Fruit fly (Drosophila melanogaster) whole organism, embryonic: ENCODE results near the gene MESK4.
"Not testable (repeated sequence)": the region's sequence is repeated elsewhere in the genome, so short reads cannot be mapped to it uniquely, and the experiment has no call there.

Experiments
- CG11085 ChIP-seq: fragments of 200-800 bp; sonication (Bioruptor generic); IDR thresholded peaks from 2 replicates; pipeline ENCODE4 v1.3.6; 2022; ENCODE audit warnings: missing biosample characterization, missing genetic modification characterization
- CG11093 ChIP-seq: fragments of 200-800 bp; sonication (Bioruptor generic); IDR thresholded peaks from 3 replicates; pipeline ENCODE4 v1.3.6; 2022; ENCODE audit warnings: missing biosample characterization, missing genetic modification characterization
- CG11696 ChIP-seq: fragments of 200-800 bp; sonication (Bioruptor generic); IDR thresholded peaks from 2 replicates; pipeline ENCODE4 v1.3.6; 2022; ENCODE audit warnings: missing biosample characterization, missing genetic modification characterization
- CG12155 ChIP-seq: fragments of 200-800 bp; sonication (Bioruptor generic); optimal IDR thresholded peaks from 3 replicates; lab custom pipeline; 2016; ENCODE audit warnings: missing biosample characterization, missing genetic modification characterization
- CG13287 ChIP-seq: fragments of 200-800 bp; sonication (Bioruptor generic); IDR thresholded peaks from 2 replicates; pipeline ENCODE4 v1.3.6; 2022; ENCODE audit warnings: missing biosample characterization, missing genetic modification characterization; ENCODE audit not compliant: partially characterized antibody
- CG13775 ChIP-seq: fragments of 200-800 bp; sonication (Bioruptor generic); optimal IDR thresholded peaks from 3 replicates; lab custom pipeline; 2017; ENCODE audit warnings: missing biosample characterization, mild to moderate bottlenecking, missing genetic modification characterization
- CG14667 ChIP-seq: fragments of 200-800 bp; sonication (Bioruptor generic); IDR thresholded peaks from 2 replicates; pipeline ENCODE4 v1.3.6; 2022; ENCODE audit warnings: missing biosample characterization, missing genetic modification characterization
- CG1647 ChIP-seq: fragments of 200-800 bp; sonication (Bioruptor generic); optimal IDR thresholded peaks from 3 replicates; lab custom pipeline; 2016; ENCODE audit warnings: missing biosample characterization, missing genetic modification characterization
- CG1832 ChIP-seq: fragments of 200-800 bp; sonication (Bioruptor generic); optimal IDR thresholded peaks from 2 replicates; lab custom pipeline; 2017; ENCODE audit warnings: missing biosample characterization, mild to moderate bottlenecking, missing genetic modification characterization, inconsistent platforms
- CG18619 ChIP-seq: fragments of 200-800 bp; sonication (Bioruptor generic); optimal IDR thresholded peaks from 3 replicates; lab custom pipeline; 2017; ENCODE audit warnings: missing biosample characterization, mild to moderate bottlenecking, missing genetic modification characterization
- CG30431 ChIP-seq: fragments of 200-800 bp; sonication (Bioruptor generic); optimal IDR thresholded peaks from 2 replicates; lab custom pipeline; 2017; ENCODE audit warnings: missing biosample characterization, missing genetic modification characterization
- CG31388 ChIP-seq: fragments of 200-800 bp; sonication (Bioruptor generic); optimal IDR thresholded peaks from 2 replicates; lab custom pipeline; 2016; ENCODE audit warnings: missing biosample characterization, missing genetic modification characterization
- CG33557 ChIP-seq: fragments of 200-800 bp; sonication (Bioruptor generic); optimal IDR thresholded peaks from 2 replicates; lab custom pipeline; 2019; ENCODE audit warnings: missing biosample characterization, mild to moderate bottlenecking, missing genetic modification characterization, moderate library complexity
- CG3847 ChIP-seq: fragments of 200-800 bp; sonication (Bioruptor generic); IDR thresholded peaks from 2 replicates; pipeline ENCODE4 v1.3.6; 2022; ENCODE audit warnings: missing biosample characterization, missing genetic modification characterization
- CG4328 ChIP-seq: fragments of 200-800 bp; sonication (Bioruptor generic); optimal IDR thresholded peaks from 3 replicates; lab custom pipeline; 2017; ENCODE audit warnings: missing biosample characterization, missing genetic modification reagents, missing genetic modification characterization
- CG4617 ChIP-seq: fragments of 200-800 bp; sonication (Bioruptor generic); optimal IDR thresholded peaks from 3 replicates; lab custom pipeline; 2016; ENCODE audit warnings: missing biosample characterization, missing genetic modification characterization, borderline replicate concordance
- CG4820 ChIP-seq: fragments of 200-800 bp; sonication (Bioruptor generic); optimal IDR thresholded peaks from 3 replicates; lab custom pipeline; 2016; ENCODE audit warnings: missing biosample characterization, missing genetic modification characterization
- CG6654 ChIP-seq: fragments of 200-800 bp; sonication (Bioruptor generic); optimal IDR thresholded peaks from 2 replicates; lab custom pipeline; 2017; ENCODE audit warnings: missing biosample characterization, mild to moderate bottlenecking, missing genetic modification characterization
- CG6791 ChIP-seq: fragments of 200-800 bp; sonication (Bioruptor generic); IDR thresholded peaks from 3 replicates; pipeline ENCODE4 v1.3.6; 2022; ENCODE audit warnings: missing biosample characterization, missing genetic modification characterization; ENCODE audit not compliant: partially characterized antibody
- CG7928 ChIP-seq: fragments of 200-800 bp; sonication (Bioruptor generic); optimal IDR thresholded peaks from 2 replicates; lab custom pipeline; 2017; ENCODE audit warnings: missing biosample characterization, mild to moderate bottlenecking, missing genetic modification characterization
- CG9797 ChIP-seq: fragments of 200-800 bp; sonication (Bioruptor generic); optimal IDR thresholded peaks from 3 replicates; lab custom pipeline; 2018; ENCODE audit warnings: missing biosample characterization, mild to moderate bottlenecking, missing genetic modification characterization
- Camta ChIP-seq: fragments of 200-800 bp; sonication (Bioruptor generic); optimal IDR thresholded peaks from 2 replicates; lab custom pipeline; 2016; ENCODE audit warnings: missing biosample characterization, missing genetic modification characterization
- CrebB ChIP-seq: fragments of 200-800 bp; sonication (Bioruptor generic); optimal IDR thresholded peaks from 3 replicates; lab custom pipeline; 2018; ENCODE audit warnings: missing biosample characterization, mild to moderate bottlenecking, missing genetic modification characterization
- Dip3 ChIP-seq: fragments of 200-800 bp; sonication (Bioruptor generic); optimal IDR thresholded peaks from 3 replicates; lab custom pipeline; 2016; ENCODE audit warnings: missing biosample characterization, missing genetic modification characterization
- Fer3 ChIP-seq: fragments of 200-800 bp; sonication (Bioruptor generic); optimal IDR thresholded peaks from 2 replicates; lab custom pipeline; 2018; ENCODE audit warnings: missing biosample characterization, mild to moderate bottlenecking, missing genetic modification characterization, moderate library complexity
- GATAe ChIP-seq: fragments of 200-800 bp; sonication (Bioruptor generic); conservative IDR thresholded peaks from 2 replicates; pipeline ENCODE4 v1.3.6; 2022; ENCODE audit warnings: missing biosample characterization, missing genetic modification characterization
- Gug ChIP-seq: fragments of 200-800 bp; sonication (Bioruptor generic); IDR thresholded peaks from 4 replicates; pipeline ENCODE4 v1.3.6; 2022; ENCODE audit warnings: missing biosample characterization, missing genetic modification characterization
- Hr39 ChIP-seq: fragments of >200 bp; optimal IDR thresholded peaks from 2 replicates; lab custom pipeline; 2017
- NC2α ChIP-seq: fragments of 200-800 bp; sonication (Bioruptor generic); optimal IDR thresholded peaks from 2 replicates; lab custom pipeline; 2016; ENCODE audit warnings: missing biosample characterization, missing genetic modification characterization
- PHDP ChIP-seq: fragments of 200-800 bp; sonication (Bioruptor generic); optimal IDR thresholded peaks from 3 replicates; lab custom pipeline; 2018; ENCODE audit warnings: missing biosample characterization, mild to moderate bottlenecking, missing genetic modification characterization, moderate library complexity
- TFAM ChIP-seq: fragments of 200-800 bp; sonication (Bioruptor generic); optimal IDR thresholded peaks from 2 replicates; lab custom pipeline; 2017; ENCODE audit warnings: missing biosample characterization, missing genetic modification characterization, inconsistent platforms
- bsh ChIP-seq, 2 experiments: fragments of 200-800 bp; sonication (Bioruptor generic); optimal IDR thresholded peaks; 2 replicates each; lab custom pipeline; 2017 to 2018; ENCODE audit warnings: mild to moderate bottlenecking in 2 of 2, missing biosample characterization in 2 of 2, missing genetic modification characterization in 2 of 2, moderate library complexity in 1 of 2
- btn ChIP-seq: fragments of 200-800 bp; sonication (Bioruptor generic); optimal IDR thresholded peaks from 2 replicates; lab custom pipeline; 2016; ENCODE audit warnings: missing biosample characterization, missing genetic modification characterization
- cad ChIP-seq: fragments of >200 bp; optimal IDR thresholded peaks from 2 replicates; lab custom pipeline; 2017; ENCODE audit warnings: missing biosample characterization, missing genetic modification characterization
- chn ChIP-seq: fragments of 200-800 bp; sonication (Bioruptor generic); optimal IDR thresholded peaks from 2 replicates; lab custom pipeline; 2016; ENCODE audit warnings: missing biosample characterization, missing genetic modification characterization
- dati ChIP-seq: fragments of 200-800 bp; sonication (Bioruptor generic); IDR thresholded peaks from 2 replicates; pipeline ENCODE4 v1.3.6; 2022; ENCODE audit warnings: missing biosample characterization, missing genetic modification characterization
- gcm ChIP-seq: fragments of 200-800 bp; sonication (Bioruptor generic); optimal IDR thresholded peaks from 2 replicates; lab custom pipeline; 2019; ENCODE audit warnings: missing biosample characterization, mild to moderate bottlenecking, missing genetic modification characterization, moderate library complexity
- jing ChIP-seq: fragments of 200-800 bp; sonication (Bioruptor generic); optimal IDR thresholded peaks from 2 replicates; lab custom pipeline; 2018; ENCODE audit warnings: missing biosample characterization, mild to moderate bottlenecking, missing genetic modification characterization
- pnt ChIP-seq: fragments of 200-800 bp; sonication (Bioruptor generic); optimal IDR thresholded peaks from 3 replicates; lab custom pipeline; 2016; ENCODE audit warnings: missing biosample characterization, missing genetic modification characterization
- salm ChIP-seq: fragments of 200-800 bp; sonication (Bioruptor generic); optimal IDR thresholded peaks from 2 replicates; lab custom pipeline; 2018; ENCODE audit warnings: missing biosample characterization, mild to moderate bottlenecking, missing genetic modification characterization
- sqz ChIP-seq: fragments of 200-800 bp; sonication (Bioruptor generic); optimal IDR thresholded peaks from 3 replicates; lab custom pipeline; 2018; ENCODE audit warnings: missing biosample characterization, mild to moderate bottlenecking, missing genetic modification characterization
- stc ChIP-seq: fragments of 200-800 bp; sonication (Bioruptor generic); IDR thresholded peaks from 2 replicates; pipeline ENCODE4 v1.3.6; 2022; ENCODE audit warnings: missing biosample characterization, missing genetic modification characterization
- sug ChIP-seq: fragments of 200-800 bp; optimal IDR thresholded peaks from 2 replicates; lab custom pipeline; 2019; ENCODE audit warnings: missing biosample characterization, mild to moderate bottlenecking, missing genetic modification characterization, moderate library complexity
- tll ChIP-seq, 2 experiments: fragments of 200-800 bp in 1 of 2; fragments of >200 bp in 1 of 2; sonication (Bioruptor generic) in 1 of 2; optimal IDR thresholded peaks; 2 replicates each; lab custom pipeline; 2017 to 2019; ENCODE audit warnings: missing biosample characterization in 2 of 2, missing genetic modification characterization in 2 of 2, mild to moderate bottlenecking in 1 of 2, moderate library complexity in 1 of 2
- tna ChIP-seq: fragments of 200-800 bp; sonication (Bioruptor generic); IDR thresholded peaks from 2 replicates; pipeline ENCODE4 v1.3.6; 2022; ENCODE audit warnings: missing biosample characterization, missing genetic modification characterization; ENCODE audit not compliant: partially characterized antibody
- vnd ChIP-seq: fragments of 200-800 bp; sonication (Bioruptor generic); IDR thresholded peaks from 3 replicates; pipeline ENCODE4 v1.3.6; 2022; ENCODE audit warnings: missing biosample characterization, missing genetic modification characterization; ENCODE audit not compliant: partially characterized antibody
- zen2 ChIP-seq: fragments of 200-800 bp; sonication (Bioruptor generic); IDR thresholded peaks from 3 replicates; pipeline ENCODE4 v1.3.6; 2022; ENCODE audit warnings: missing biosample characterization, missing genetic modification characterization; ENCODE audit not compliant: partially characterized antibody

MESK4 gene

dm6 chr3R:16991781-16992180 is 3.2 kb downstream of the MESK4 start, which contains the start of gene EMC2B (continued):
- TF ChIP-seq tna (GFP tag; lab: Robert Waterston, UW) (no peak), stc (no peak), Camta (GFP tag; lab: Kevin White, UChicago) (no peak), CG14667 (GFP tag; lab: Robert Waterston, UW) (no peak), CG11093 (GFP tag; lab: Robert Waterston, UW) (no peak), CG33557 (no peak), dati (GFP tag; lab: Robert Waterston, UW) (no peak), CG18619 (GFP tag; lab: Kevin White, UChicago) (no peak), CG13287 (GFP tag; lab: Robert Waterston, UW) (no peak), CG11696 (GFP tag; lab: Robert Waterston, UW) (no peak), CG6654 (GFP tag; lab: Kevin White, UChicago) (no peak), CG13775 (GFP tag; lab: Kevin White, UChicago) (peak; percentile 37), Hr39 (lab: Kevin White, UChicago) (no peak), tll (GFP tag; optimal IDR thresholded peaks at IDR 0.05; lab: Kevin White, UChicago) (no peak), jing (no peak), CG3847 (GFP tag; lab: Robert Waterston, UW) (no peak), vnd (no peak), salm (tag; lab: Kevin White, UChicago) (no peak), CG30431 (GFP tag; lab: Kevin White, UChicago) (no peak), chn (GFP tag; lab: Kevin White, UChicago) (no peak), zen2 (GFP tag; lab: Robert Waterston, UW) (no peak)

dm6 chr3R:16992716-16993115 is 4.1 kb downstream of the MESK4 start, which contains the start of gene CG31274:
TSS of gene CG31274 (plus strand) at chr3R:16993016.
- not testable (repeated sequence) for TF ChIP-seq sqz; CG1832 (GFP tag; lab: Kevin White, UChicago); CrebB (tag; lab: Kevin White, UChicago)

- no peak for TF ChIP-seq CG4328 (GFP tag; lab: Kevin White, UChicago)
- no peak for TF ChIP-seq bsh (GFP tag; optimal IDR thresholded peaks at IDR 0.05; lab: Kevin White, UChicago)
- TF ChIP-seq CG4617 (GFP tag; lab: Kevin White, UChicago): peak; percentile 15
- peak; percentile 32 for TF ChIP-seq Dip3 (GFP tag; lab: Kevin White, UChicago)
- TF ChIP-seq GATAe (GFP tag; lab: Robert Waterston, UW): no peak
- no peak for TF ChIP-seq NC2α
- TF ChIP-seq CG11085: no peak
- no peak for TF ChIP-seq TFAM
- no peak for TF ChIP-seq cad (GFP tag; lab: Kevin White, UChicago)
- no peak for TF ChIP-seq pnt (GFP tag; lab: Kevin White, UChicago)
- TF ChIP-seq sug (tag; lab: Kevin White, UChicago): peak; percentile 20
- TF ChIP-seq CG1647 (GFP tag; lab: Kevin White, UChicago): no peak
- no peak for TF ChIP-seq CG7928 (GFP tag; lab: Kevin White, UChicago)
- no peak for TF ChIP-seq CG31388 (GFP tag; lab: Kevin White, UChicago)
- TF ChIP-seq CG12155 (GFP tag; lab: Kevin White, UChicago): no peak
- TF ChIP-seq CG9797: peak; percentile 69
- TF ChIP-seq Gug: no peak
- TF ChIP-seq Fer3 (tag; lab: Kevin White, UChicago): no peak
- no peak for TF ChIP-seq gcm (GFP tag; lab: Kevin White, UChicago)
- no peak for TF ChIP-seq PHDP
- no peak for TF ChIP-seq CG4820 (GFP tag; lab: Kevin White, UChicago)
- no peak for TF ChIP-seq CG6791 (GFP tag; lab: Robert Waterston, UW)
- TF ChIP-seq btn (GFP tag; lab: Kevin White, UChicago): no peak
Measured at dm6 chr3R:16996059-16996959, 7.7 kb downstream of the MESK4 start, which contains the start of the genes EMC2A and CG3534. TSS of gene EMC2A (minus strand) at chr3R:16996071. TSS of gene CG3534 (plus strand) at chr3R:16996446.
